Fruit fly (Drosophila melanogaster) whole organism, adult: Measurements from ENCODE around the gene Plap.
A peak's percentile ranks its signal among the peaks of the same experiment; 100 is the strongest.

Experiments
- CG11617 ChIP-seq: fragments of 200-800 bp; sonication (Bioruptor generic); optimal IDR thresholded peaks from 2 replicates; lab custom pipeline; 2017; ENCODE audit warnings: mild to moderate bottlenecking, missing biosample characterization, missing genetic modification reagents, missing genetic modification characterization
- CG12768 ChIP-seq: fragments of 200-800 bp; sonication (Bioruptor generic); optimal IDR thresholded peaks from 2 replicates; lab custom pipeline; 2017; ENCODE audit warnings: missing biosample characterization, missing genetic modification characterization, mild to moderate bottlenecking, moderate library complexity, missing genetic modification reagents
- CG14711 ChIP-seq: fragments of 200-800 bp; sonication (Bioruptor generic); optimal IDR thresholded peaks from 2 replicates; lab custom pipeline; 2018; ENCODE audit warnings: missing biosample characterization, mild to moderate bottlenecking, missing genetic modification characterization, moderate library complexity
- CG1620 ChIP-seq: fragments of 200-800 bp; sonication (Bioruptor generic); optimal IDR thresholded peaks from 2 replicates; lab custom pipeline; 2016; ENCODE audit warnings: missing biosample characterization, missing genetic modification characterization
- CG33017 ChIP-seq: fragments of 200-800 bp; sonication (Bioruptor generic); optimal IDR thresholded peaks from 2 replicates; lab custom pipeline; 2018; ENCODE audit warnings: missing biosample characterization, mild to moderate bottlenecking, missing genetic modification characterization, moderate library complexity
- CG5204 ChIP-seq: fragments of 200-800 bp; sonication (Bioruptor generic); optimal IDR thresholded peaks from 2 replicates; lab custom pipeline; 2016; ENCODE audit warnings: missing biosample characterization, missing genetic modification characterization
- CG7045 ChIP-seq: fragments of 200-800 bp; sonication (Bioruptor generic); optimal IDR thresholded peaks from 2 replicates; lab custom pipeline; 2017; ENCODE audit warnings: missing biosample characterization, mild to moderate bottlenecking, missing genetic modification characterization
- CG7101 ChIP-seq: fragments of 200-800 bp; sonication (Bioruptor generic); optimal IDR thresholded peaks from 2 replicates; lab custom pipeline; 2018; ENCODE audit warnings: missing biosample characterization, mild to moderate bottlenecking, missing genetic modification characterization, moderate library complexity
- Clk ChIP-seq: fragments of 200-800 bp; sonication (Bioruptor generic); optimal IDR thresholded peaks from 2 replicates; lab custom pipeline; 2017; ENCODE audit warnings: missing biosample characterization, missing genetic modification characterization
- Crg-1 ChIP-seq: fragments of 200-800 bp; sonication (Bioruptor generic); optimal IDR thresholded peaks from 2 replicates; lab custom pipeline; 2016; ENCODE audit warnings: missing biosample characterization, missing genetic modification characterization
- Hr96 ChIP-seq: fragments of 200-800 bp; sonication (Bioruptor generic); optimal IDR thresholded peaks from 2 replicates; lab custom pipeline; 2016; ENCODE audit warnings: missing biosample characterization, missing genetic modification characterization
- Mnt ChIP-seq: fragments of 200-800 bp; sonication (Bioruptor generic); optimal IDR thresholded peaks from 2 replicates; lab custom pipeline; 2016; ENCODE audit warnings: missing biosample characterization, mild to moderate bottlenecking, missing genetic modification characterization
- bab1 ChIP-seq: fragments of 200-800 bp; sonication (Bioruptor generic); optimal IDR thresholded peaks from 3 replicates; lab custom pipeline; 2019; ENCODE audit warnings: missing biosample characterization, mild to moderate bottlenecking, missing genetic modification characterization, moderate library complexity
- cic ChIP-seq: fragments of 200-800 bp; sonication (Bioruptor generic); optimal IDR thresholded peaks from 2 replicates; lab custom pipeline; 2017; ENCODE audit warnings: missing biosample characterization, mild to moderate bottlenecking, missing genetic modification characterization, moderate library complexity
- cnc ChIP-seq, 2 experiments: fragments of >200 bp; optimal IDR thresholded peaks; 2 replicates each; lab custom pipeline; 2017
- kay ChIP-seq: fragments of 200-800 bp; sonication (Bioruptor generic); peaks from one replicate; lab custom pipeline; 2016; ENCODE audit warnings: missing biosample characterization, missing genetic modification characterization, borderline replicate concordance
- ovo ChIP-seq: fragments of 200-800 bp; sonication (Bioruptor generic); optimal IDR thresholded peaks from 2 replicates; lab custom pipeline; 2016; ENCODE audit warnings: missing biosample characterization, missing genetic modification characterization
- pad ChIP-seq: fragments of 200-800 bp; sonication (Bioruptor generic); optimal IDR thresholded peaks from 3 replicates; lab custom pipeline; 2017; ENCODE audit warnings: missing biosample characterization, missing genetic modification characterization, mild to moderate bottlenecking, moderate library complexity, missing genetic modification reagents
- tj ChIP-seq: fragments of 200-800 bp; sonication (Bioruptor generic); optimal IDR thresholded peaks from 3 replicates; lab custom pipeline; 2017; ENCODE audit warnings: missing biosample characterization, mild to moderate bottlenecking, missing genetic modification characterization, moderate library complexity
- toe ChIP-seq: fragments of 200-800 bp; sonication (Bioruptor generic); optimal IDR thresholded peaks from 2 replicates; lab custom pipeline; 2016; ENCODE audit warnings: missing biosample characterization, missing genetic modification characterization

Gene Plap

dm6 chr2L:1166326-1166725, 3.8 kb downstream of the Plap start, which contains the start of gene CG14341:
Gene CG14341 (plus strand): TSS chr2L:1166506.
- TF ChIP-seq tj (GFP tag; lab: Kevin White, UChicago) (no peak), cic (GFP tag; lab: Kevin White, UChicago) (no peak), bab1 (no peak), Hr96 (GFP tag; lab: Kevin White, UChicago) (no peak), Crg-1 (GFP tag; lab: Kevin White, UChicago) (no peak), CG33017 (tag; lab: Kevin White, UChicago) (no peak), Mnt (GFP tag; lab: Kevin White, UChicago) (no peak), kay (no peak), CG12768 (GFP tag; lab: Kevin White, UChicago) (no peak), CG11617 (no peak), CG7101 (no peak), CG5204 (no peak), ovo (GFP tag; lab: Kevin White, UChicago) (no peak)

DNA sequence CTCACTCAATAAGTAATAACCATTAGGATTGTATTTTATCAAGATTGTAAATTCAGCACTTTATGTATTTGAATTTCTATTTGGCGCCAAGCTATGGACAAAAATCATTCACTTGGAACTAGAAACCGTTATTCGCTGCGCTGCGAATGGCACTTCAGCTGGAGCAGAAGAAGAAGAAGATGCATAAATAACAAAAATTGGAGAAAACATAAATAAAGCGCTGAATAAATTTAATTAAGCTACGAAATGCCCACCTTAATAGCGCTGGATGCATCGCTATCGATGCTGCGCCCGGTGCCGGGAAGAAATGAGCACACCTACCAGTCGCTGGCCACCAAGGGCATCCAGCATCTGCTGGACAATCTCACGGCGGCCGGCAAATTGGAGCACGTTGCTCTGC, 5.9 kb downstream of the Plap start, which contains the start of gene IntS14:
TSS of gene IntS14 (plus strand) at position 150 of the 400 bp plus-strand sequence.
- TF ChIP-seq CG33017 (tag; lab: Kevin White, UChicago): no peak
- TF ChIP-seq kay: no peak
- TF ChIP-seq bab1: peak; percentile 13
- no peak for TF ChIP-seq pad (GFP tag; lab: Kevin White, UChicago)
- no peak for TF ChIP-seq toe
- no peak for TF ChIP-seq CG11617
- TF ChIP-seq cic (GFP tag; lab: Kevin White, UChicago): no peak
- TF ChIP-seq cnc (optimal IDR thresholded peaks at IDR 0.05; lab: Kevin White, UChicago): no peak
- TF ChIP-seq CG7045 (GFP tag; lab: Kevin White, UChicago): no peak
- TF ChIP-seq CG14711 (tag; lab: Kevin White, UChicago): no peak
- no peak for TF ChIP-seq Mnt (GFP tag; lab: Kevin White, UChicago)
- no peak for TF ChIP-seq CG12768 (GFP tag; lab: Kevin White, UChicago)
- TF ChIP-seq CG7101: no peak
- no peak for TF ChIP-seq CG1620
- TF ChIP-seq Hr96 (GFP tag; lab: Kevin White, UChicago): no peak
- TF ChIP-seq Crg-1 (GFP tag; lab: Kevin White, UChicago): no peak
- peak; percentile 92 for TF ChIP-seq ovo (GFP tag; lab: Kevin White, UChicago)
- peak; percentile 88 for TF ChIP-seq tj (GFP tag; lab: Kevin White, UChicago)
- no peak for TF ChIP-seq Clk (GFP tag; lab: Kevin White, UChicago)
- TF ChIP-seq CG5204: no peak

- TF ChIP-seq Hr96 (GFP tag; lab: Kevin White, UChicago): no peak
- TF ChIP-seq CG11617: no peak
- TF ChIP-seq CG33017 (tag; lab: Kevin White, UChicago): no peak
Observed at dm6 chr2L:1163538-1164143, 6.5 kb downstream of the Plap start, which contains the start of gene CG5080. Gene CG5080 (minus strand): TSS chr2L:1163886.

- TF ChIP-seq Hr96 (GFP tag; lab: Kevin White, UChicago): no peak
- no peak for TF ChIP-seq bab1
- TF ChIP-seq pad (GFP tag; lab: Kevin White, UChicago): no peak
- TF ChIP-seq CG7101: no peak
Observed at dm6 chr2L:1158519-1159319, 11.4 kb downstream of the Plap start, which contains the start of gene Tango14. Gene Tango14 (plus strand): TSS chr2L:1158661.

DNA sequence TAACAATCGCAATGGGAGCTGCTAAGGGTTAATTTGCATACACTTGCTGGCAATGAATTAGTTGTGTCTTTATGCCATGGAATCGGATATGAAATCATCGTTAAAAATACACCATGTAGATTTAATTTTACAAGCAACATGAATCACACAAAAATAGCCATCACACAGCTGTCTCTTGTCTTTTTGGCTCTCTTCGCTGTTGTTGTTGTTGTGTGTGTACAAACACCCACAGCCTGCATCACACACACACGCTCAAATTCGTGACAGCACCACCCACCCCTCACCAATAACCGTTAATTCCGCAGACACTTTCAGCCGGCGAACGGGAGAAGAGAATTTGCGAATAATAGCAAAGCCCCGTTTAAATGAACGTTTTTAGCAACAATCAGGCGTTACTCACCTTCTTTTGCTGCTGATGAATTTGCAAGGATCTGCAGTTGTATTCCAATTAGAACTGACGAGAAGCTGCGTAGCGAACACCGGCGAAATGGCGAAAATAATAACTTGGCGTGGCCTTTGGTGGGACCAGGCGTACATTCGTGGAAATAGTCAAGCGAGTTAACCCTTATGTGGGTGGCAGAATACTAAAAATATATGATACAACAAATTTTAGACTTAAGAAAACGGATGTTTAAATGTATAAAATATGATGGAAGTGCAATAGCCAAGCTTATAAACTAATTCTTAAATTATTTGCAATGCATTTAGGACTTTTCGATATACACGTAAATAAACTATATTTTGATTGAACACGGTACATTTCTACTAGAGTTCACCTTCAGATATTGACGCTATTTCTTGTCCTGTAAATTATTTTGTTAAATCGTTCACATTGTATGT, 12.3 kb downstream of the Plap start, which contains the start of gene capt:
TSS of gene capt (minus strand) at position 584 of the 840 bp plus-strand sequence.
- TF ChIP-seq CG7045 (GFP tag; lab: Kevin White, UChicago) (peak; percentile 20), bab1 (no peak), kay (no peak), CG14711 (tag; lab: Kevin White, UChicago) (peak; percentile 19), Mnt (GFP tag; lab: Kevin White, UChicago) (peak; percentile 75), toe (no peak), CG1620 (peak; percentile 6), CG5204 (no peak), pad (GFP tag; lab: Kevin White, UChicago) (peak; percentile 97), CG7101 (peak; percentile 44), CG12768 (GFP tag; lab: Kevin White, UChicago) (no peak), CG33017 (tag; lab: Kevin White, UChicago) (peak; percentile 21), cnc (optimal IDR thresholded peaks at IDR 0.05; lab: Kevin White, UChicago) (no peak), CG11617 (no peak), Clk (GFP tag; lab: Kevin White, UChicago) (no peak), tj (GFP tag; lab: Kevin White, UChicago) (peak; percentile 75), Hr96 (GFP tag; lab: Kevin White, UChicago) (peak; percentile 7), ovo (GFP tag; lab: Kevin White, UChicago) (peak; percentile 87), cic (GFP tag; lab: Kevin White, UChicago) (peak; percentile 39), Crg-1 (GFP tag; lab: Kevin White, UChicago) (no peak)
